Worm (Caenorhabditis elegans): ENCODE results near the gene sec-3.

DNA sequence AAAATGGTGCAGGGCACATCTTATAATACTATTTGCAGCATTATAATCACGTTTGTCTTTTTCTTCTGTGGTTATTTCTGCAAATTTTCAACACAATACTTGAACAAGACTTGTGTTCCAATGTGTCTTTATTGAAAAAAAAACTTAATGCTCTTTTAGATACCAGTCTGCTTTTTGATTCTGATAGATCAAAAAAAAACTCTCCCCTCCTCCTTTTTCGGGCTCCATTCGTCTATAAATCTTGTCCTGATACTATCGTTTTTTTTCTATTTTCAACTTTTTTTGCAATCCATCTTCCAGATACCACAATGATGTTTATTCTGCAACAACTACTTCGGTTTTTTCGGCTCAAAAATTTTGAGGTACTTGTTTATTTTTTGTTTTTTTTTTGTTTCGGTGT, 18.8 kb downstream of the sec-3 start, which contains the start of gene twk-16:
- no peak for TF ChIP-seq ces-1 (GFP tag; optimal IDR thresholded peaks at IDR 0.05)
- no peak for TF ChIP-seq nhr-76 (tag; optimal IDR thresholded peaks at IDR 0.05)
- TF ChIP-seq ceh-62 (tag; optimal IDR thresholded peaks at IDR 0.05): no peak
- no peak for TF ChIP-seq lin-15B (tag; optimal IDR thresholded peaks at IDR 0.05)
- TF ChIP-seq lim-7 (GFP tag; IDR thresholded peaks at IDR 0.05): no peak
- no peak for TF ChIP-seq pha-4 (GFP tag; IDR thresholded peaks at IDR 0.05)
- TF ChIP-seq pha-4 (tag; optimal IDR thresholded peaks at IDR 0.05): no peak
- TF ChIP-seq F49E8.2 (tag; optimal IDR thresholded peaks at IDR 0.05; ENCODE audit: borderline replicate concordance): no peak
- TF ChIP-seq mdl-1 (tag; optimal IDR thresholded peaks at IDR 0.05): no peak
- no peak for TF ChIP-seq nhr-28 (tag; optimal IDR thresholded peaks at IDR 0.05)
- TF ChIP-seq hif-1 (tag; optimal IDR thresholded peaks at IDR 0.05): no peak
- no peak for TF ChIP-seq pqm-1 (tag; optimal IDR thresholded peaks at IDR 0.05)
- TF ChIP-seq ztf-11 (tag; optimal IDR thresholded peaks at IDR 0.05): no peak
- no peak for TF ChIP-seq ctbp-1 (GFP tag; IDR thresholded peaks at IDR 0.05)
- no peak for TF ChIP-seq egl-27 (tag; optimal IDR thresholded peaks at IDR 0.05)

Data from whole organism, L4 larva.